Fruit fly (Drosophila melanogaster): ENCODE results near the gene CG5937.

DNA sequence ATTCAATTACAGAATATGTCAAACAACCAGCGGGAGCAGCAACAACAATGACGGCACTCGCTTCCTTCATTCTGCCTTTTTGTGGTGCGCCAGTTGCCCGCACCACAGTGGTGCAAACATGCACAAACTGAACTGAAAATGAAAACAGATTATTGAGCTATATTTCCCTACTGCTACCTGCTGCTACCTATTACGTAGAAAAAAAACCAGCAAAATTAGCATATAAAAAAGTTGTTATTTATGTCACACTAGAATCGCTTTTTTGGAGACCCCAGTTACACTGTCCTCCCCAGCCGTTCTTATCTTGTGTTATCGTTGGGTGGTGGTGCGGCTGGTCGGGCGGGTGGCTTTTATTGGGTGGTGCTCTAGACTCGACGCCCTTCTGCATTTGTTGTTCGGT is 57.8 kb downstream of the CG5937 start:
- peak; percentile 78 for TF ChIP-seq CG6163 (GFP tag; IDR thresholded peaks at IDR 0.05)
- TF ChIP-seq CG31627 (GFP tag; optimal IDR thresholded peaks at IDR 0.05), result peak; percentile 70
- TF ChIP-seq Lpt (GFP tag; optimal IDR thresholded peaks at IDR 0.05), result no peak
- peak; percentile 9 for TF ChIP-seq CG11762 (GFP tag; optimal IDR thresholded peaks at IDR 0.05; ENCODE audit: insufficient read depth)
- TF ChIP-seq OdsH (GFP tag; optimal IDR thresholded peaks at IDR 0.05), result peak; percentile 70
- peak; percentile 64 for TF ChIP-seq Smox (GFP tag; optimal IDR thresholded peaks at IDR 0.05)
- TF ChIP-seq CG3919 (GFP tag; optimal IDR thresholded peaks at IDR 0.05), result peak; percentile 73
- peak; percentile 11 for TF ChIP-seq CG4318 (GFP tag; optimal IDR thresholded peaks at IDR 0.05)
- TF ChIP-seq cyc (GFP tag; optimal IDR thresholded peaks at IDR 0.05), result peak; percentile 73
- TF ChIP-seq Blimp-1 (GFP tag; optimal IDR thresholded peaks at IDR 0.05), result no peak
- no peak for TF ChIP-seq CG6854 (GFP tag; optimal IDR thresholded peaks at IDR 0.05)
- TF ChIP-seq Hr4 (GFP tag; optimal IDR thresholded peaks at IDR 0.05), result peak; percentile 47

Data from whole organism, prepupa.